Worm (Caenorhabditis elegans): ENCODE data around the gene R105.1.

R105.1 gene

DNA sequence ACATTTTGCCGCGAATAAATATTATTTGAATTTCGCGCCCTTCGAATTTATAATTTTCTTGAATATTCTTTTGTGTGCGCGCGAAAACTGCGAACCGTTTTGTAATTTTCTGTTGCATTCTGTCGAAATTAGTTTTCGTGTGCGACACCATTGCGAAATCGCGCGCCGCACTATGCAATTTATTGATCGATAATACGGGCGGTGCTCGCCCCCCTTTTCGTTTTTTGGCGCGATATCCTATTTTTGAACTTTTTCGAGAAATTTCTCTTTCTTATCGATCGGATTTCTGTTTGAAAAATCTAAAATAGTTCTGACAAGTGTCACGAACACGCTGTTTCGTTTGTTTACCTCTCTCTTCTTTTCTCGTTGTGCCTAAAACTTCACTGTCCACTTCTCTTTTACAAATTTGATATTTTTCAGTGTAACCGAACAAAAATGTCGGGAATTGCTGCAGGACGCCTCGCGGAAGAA, 17.2 kb downstream of the R105.1 start, which contains the start of gene ubc-9:
ubc-9 (plus strand) TSS at position 421 of the 471 bp plus-strand sequence.
- peak; percentile 89 for TF ChIP-seq madf-3 (GFP tag; IDR thresholded peaks at IDR 0.05)
- TF ChIP-seq ztf-25 (GFP tag; IDR thresholded peaks at IDR 0.05), result no peak
- TF ChIP-seq K11D2.4 (GFP tag; IDR thresholded peaks at IDR 0.05), result no peak
- peak; percentile 75 for TF ChIP-seq lsy-27 (tag; optimal IDR thresholded peaks at IDR 0.05; ENCODE audit: borderline replicate concordance, insufficient read depth)
- no peak for TF ChIP-seq F22D6.2 (tag; optimal IDR thresholded peaks at IDR 0.05)
- TF ChIP-seq ceh-79 (tag; optimal IDR thresholded peaks at IDR 0.05), result no peak
- TF ChIP-seq aptf-2 (GFP tag; conservative IDR thresholded peaks at IDR 0.05), result no peak
- peak; percentile 91 for TF ChIP-seq lin-54 (GFP tag; optimal IDR thresholded peaks at IDR 0.05)
- no peak for TF ChIP-seq mel-28 (tag; optimal IDR thresholded peaks at IDR 0.05; ENCODE audit: borderline replicate concordance)
- TF ChIP-seq ets-4 (GFP tag; optimal IDR thresholded peaks at IDR 0.05), result no peak
- peak; percentile 80 for TF ChIP-seq nfyb-1 (GFP tag; IDR thresholded peaks at IDR 0.05)
- no peak for TF ChIP-seq nhr-179 (tag; optimal IDR thresholded peaks at IDR 0.05)
- peak; percentile 67 for TF ChIP-seq ztf-18 (tag; optimal IDR thresholded peaks at IDR 0.05)
- no peak for TF ChIP-seq ama-1 (optimal IDR thresholded peaks at IDR 0.05)
- no peak for TF ChIP-seq ama-1 (GFP tag; optimal IDR thresholded peaks at IDR 0.05)
- no peak for TF ChIP-seq B0261.1 (tag; optimal IDR thresholded peaks at IDR 0.05)
- TF ChIP-seq ztf-3 (GFP tag; optimal IDR thresholded peaks at IDR 0.05), result no peak
- peak; percentile 85 for TF ChIP-seq ceh-100 (GFP tag; IDR thresholded peaks at IDR 0.05)
- TF ChIP-seq unc-130 (GFP tag; optimal IDR thresholded peaks at IDR 0.05), result peak; percentile 58
- TF ChIP-seq snpc-1.3 (tag; optimal IDR thresholded peaks at IDR 0.05; ENCODE audit: insufficient read depth), result peak; percentile 58
- TF ChIP-seq aptf-3 (GFP tag; IDR thresholded peaks at IDR 0.05), result no peak
- no peak for TF ChIP-seq Y53F4B.3 (GFP tag; IDR thresholded peaks at IDR 0.05)
- TF ChIP-seq madf-10 (tag; optimal IDR thresholded peaks at IDR 0.05), result peak; percentile 92
- no peak for TF ChIP-seq lag-1 (GFP tag; IDR thresholded peaks at IDR 0.05)
- TF ChIP-seq nhr-27 (tag; optimal IDR thresholded peaks at IDR 0.05), result no peak
- no peak for TF ChIP-seq F57C9.4 (tag; optimal IDR thresholded peaks at IDR 0.05)
- peak; percentile 77 for TF ChIP-seq lin-26 (GFP tag; IDR thresholded peaks at IDR 0.05)
- peak; percentile 95 for TF ChIP-seq hsf-1 (GFP tag; IDR thresholded peaks at IDR 0.05)
- peak; percentile 3 for TF ChIP-seq repo-1 (tag; optimal IDR thresholded peaks at IDR 0.05)
- no peak for TF ChIP-seq egl-18 (GFP tag; IDR thresholded peaks at IDR 0.05)
- TF ChIP-seq hmg-1.2 (GFP tag; IDR thresholded peaks at IDR 0.05), result peak; percentile 67
- TF ChIP-seq madf-8 (GFP tag; conservative IDR thresholded peaks at IDR 0.05), result peak; percentile 90
- TF ChIP-seq Y67H2A.10 (GFP tag; conservative IDR thresholded peaks at IDR 0.05), result peak; percentile 70
- TF ChIP-seq mcd-1 (GFP tag; IDR thresholded peaks at IDR 0.05), result peak; percentile 81
- peak; percentile 6 for TF ChIP-seq nhr-90 (tag; optimal IDR thresholded peaks at IDR 0.05)
- TF ChIP-seq egl-44 (GFP tag; IDR thresholded peaks at IDR 0.05), result no peak
- peak; percentile 92 for TF ChIP-seq attf-5 (GFP tag; optimal IDR thresholded peaks at IDR 0.05)
- TF ChIP-seq let-526 (GFP tag; IDR thresholded peaks at IDR 0.05), result no peak
- TF ChIP-seq Y56A3A.18 (GFP tag; IDR thresholded peaks at IDR 0.05), result no peak
- TF ChIP-seq bed-1 (GFP tag; IDR thresholded peaks at IDR 0.05), result no peak
- TF ChIP-seq efl-1 (GFP tag; optimal IDR thresholded peaks at IDR 0.05), result peak; percentile 93
- TF ChIP-seq sptf-2 (GFP tag; optimal IDR thresholded peaks at IDR 0.05), result no peak
- no peak for TF ChIP-seq hmg-20 (GFP tag; IDR thresholded peaks at IDR 0.05)
- TF ChIP-seq ekl-4 (GFP tag; IDR thresholded peaks at IDR 0.05), result peak; percentile 89
- TF ChIP-seq athp-1 (tag; optimal IDR thresholded peaks at IDR 0.05), result peak; percentile 74
- peak; percentile 10 to 56 (median 54) for TF ChIP-seq lin-35 (GFP tag; optimal IDR thresholded peaks at IDR 0.05)
- no peak for TF ChIP-seq cebp-2 (GFP tag; IDR thresholded peaks at IDR 0.05)
- no peak for TF ChIP-seq ccch-3 (GFP tag; optimal IDR thresholded peaks at IDR 0.05)
- TF ChIP-seq tbp1 (GFP tag; optimal IDR thresholded peaks at IDR 0.05), result peak; percentile 66
